Fruit fly (Drosophila melanogaster): ENCODE measurements around the gene CG17075.
A peak's percentile ranks its signal among the peaks of the same experiment; 100 is the strongest.

The CG17075 gene

DNA sequence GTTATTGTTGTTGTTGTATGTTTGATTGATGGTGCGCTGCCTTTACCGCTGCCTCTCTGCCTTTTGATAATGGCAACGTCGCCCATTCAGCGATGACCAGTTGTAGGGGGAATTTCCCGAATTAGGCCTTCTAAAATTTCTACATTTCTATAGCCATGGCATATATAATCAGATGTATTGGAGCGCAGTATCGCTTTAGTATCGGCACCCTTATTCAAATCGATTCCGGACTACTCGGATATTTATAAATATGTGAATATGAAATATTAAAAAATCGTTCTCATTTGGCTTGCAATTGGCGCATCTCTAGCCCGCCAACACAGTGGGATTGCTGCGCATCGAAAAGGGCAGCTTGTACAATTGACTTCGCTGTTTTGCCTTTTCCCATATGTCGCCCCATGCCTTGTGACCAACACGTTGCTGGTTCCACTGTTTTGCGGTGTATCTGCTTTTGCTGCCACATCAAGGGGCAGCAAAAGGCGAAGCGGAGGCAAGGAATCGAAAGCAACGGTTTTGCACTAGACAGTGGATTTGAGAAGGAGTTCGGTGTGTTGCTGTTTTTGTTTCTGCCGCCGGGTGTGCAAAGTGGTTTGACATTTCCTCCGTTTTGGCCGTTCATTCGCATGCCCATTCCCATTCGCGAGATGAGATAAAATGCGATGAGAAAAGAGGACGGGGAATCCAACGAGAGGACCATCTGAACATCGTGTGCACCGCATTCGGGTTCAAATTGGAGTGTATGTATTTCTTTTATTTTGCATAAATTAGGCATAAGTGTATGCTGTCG is 42.5 kb downstream of the CG17075 start (continued):
- TF ChIP-seq Gug (GFP tag; IDR thresholded peaks at IDR 0.05) (peak; percentile 82), ERR (GFP tag; optimal IDR thresholded peaks at IDR 0.05) (no peak), CG31388 (GFP tag; optimal IDR thresholded peaks at IDR 0.05) (no peak), Bgb (GFP tag; IDR thresholded peaks at IDR 0.05; ENCODE audit: partially characterized antibody) (no peak), CG17829 (tag; optimal IDR thresholded peaks at IDR 0.05) (peak; percentile 23), CG1832 (GFP tag; optimal IDR thresholded peaks at IDR 0.05) (no peak), CG11456 (GFP tag; IDR thresholded peaks at IDR 0.05) (peak; percentile 68; the same call in 2 of the 3 replicates), pum (GFP tag; optimal IDR thresholded peaks at IDR 0.05) (peak; percentile 48), da (GFP tag; optimal IDR thresholded peaks at IDR 0.05) (peak; percentile 16), Hand (GFP tag; optimal IDR thresholded peaks at IDR 0.05) (peak; percentile 66), usp (GFP tag; optimal IDR thresholded peaks at IDR 0.05) (no peak), CG2116 (GFP tag; optimal IDR thresholded peaks at IDR 0.05) (peak; percentile 21), CG8924 (tag; optimal IDR thresholded peaks at IDR 0.05) (peak; percentile 47), CG17912 (GFP tag; optimal IDR thresholded peaks at IDR 0.05) (no peak), CG11696 (GFP tag; IDR thresholded peaks at IDR 0.05) (no peak), CG15514 (GFP tag; optimal IDR thresholded peaks at IDR 0.05) (peak; percentile 54), CG3838 (GFP tag; optimal IDR thresholded peaks at IDR 0.05) (peak; percentile 2), zf30C (GFP tag; optimal IDR thresholded peaks at IDR 0.05) (no peak), CG10321 (GFP tag; IDR thresholded peaks at IDR 0.05) (no peak), CG10431 (GFP tag; optimal IDR thresholded peaks at IDR 0.05) (peak; percentile 18), Jarid2 (GFP tag; optimal IDR thresholded peaks at IDR 0.05) (no peak), al (GFP tag; IDR thresholded peaks at IDR 0.05) (no peak), CG8281 (tag; optimal IDR thresholded peaks at IDR 0.05) (peak; percentile 39), CG14441 (GFP tag; IDR thresholded peaks at IDR 0.05) (peak; percentile 71), CG2199 (GFP tag; IDR thresholded peaks at IDR 0.05) (peak; percentile 56; the same call in 1 of the 3 replicates), CG2202 (tag; optimal IDR thresholded peaks at IDR 0.05) (peak; percentile 36), sqz (GFP tag; optimal IDR thresholded peaks at IDR 0.05) (peak; percentile 35), CG4730 (GFP tag; IDR thresholded peaks at IDR 0.05) (peak; percentile 28; the same call in 1 of the 2 replicates), kni (GFP tag; optimal IDR thresholded peaks at IDR 0.05) (peak; percentile 12), ash1 (GFP tag; optimal IDR thresholded peaks at IDR 0.05) (no peak), CG4282 (GFP tag; optimal IDR thresholded peaks at IDR 0.05) (peak; percentile 37), hbn (GFP tag; IDR thresholded peaks at IDR 0.05; ENCODE audit: partially characterized antibody) (no peak), CG4404 (GFP tag; IDR thresholded peaks at IDR 0.05) (peak; percentile 53), Fer3 (tag; optimal IDR thresholded peaks at IDR 0.05) (peak; percentile 60), CG14667 (GFP tag; IDR thresholded peaks at IDR 0.05) (no peak), lbe (GFP tag; optimal IDR thresholded peaks at IDR 0.05) (peak; percentile 64), chif (GFP tag; optimal IDR thresholded peaks at IDR 0.05) (peak; percentile 49 to 56), Rx (GFP tag; IDR thresholded peaks at IDR 0.05) (0 out of 2 replicates have a peak, but pooled peaks have one; percentile 18), CG5180 (GFP tag; optimal IDR thresholded peaks at IDR 0.05) (peak; percentile 46), CG31365 (tag; optimal IDR thresholded peaks at IDR 0.05) (no peak), H2.0 (GFP tag; IDR thresholded peaks at IDR 0.05) (peak; percentile 34; the same call in 1 of the 2 replicates), Pdp1 (GFP tag; optimal IDR thresholded peaks at IDR 0.05) (peak; percentile 46 to 58), CG13123 (GFP tag; optimal IDR thresholded peaks at IDR 0.05) (peak; percentile 44), crc (GFP tag; optimal IDR thresholded peaks at IDR 0.05) (peak; percentile 1), dimm (GFP tag; IDR thresholded peaks at IDR 0.05) (no peak), Stat92E (GFP tag; optimal IDR thresholded peaks at IDR 0.05) (no peak), NFAT (GFP tag; IDR thresholded peaks at IDR 0.05) (peak; percentile 63; the same call in 1 of the 2 replicates), Fer1 (GFP tag; optimal IDR thresholded peaks at IDR 0.05) (peak; percentile 78), HmgD (GFP tag; optimal IDR thresholded peaks at IDR 0.05) (no peak)
